Worm (Caenorhabditis elegans) whole organism, young adult: ENCODE data around the gene C34D4.4.

Experiments used
- C06A6.2 ChIP-seq: fragments of 200-800 bp; sonication (Bioruptor generic); conservative IDR thresholded peaks from 2 replicates; pipeline ENCODE4 v1.3.6; 2022; ENCODE audit warnings: missing genetic modification characterization, missing compliant biosample characterization
- ama-1 ChIP-seq, 3 experiments: fragments of 150-350 bp in 1 of 3; sonication (generic microtip) in 2 of 3; optimal IDR thresholded peaks; 2 replicates each; lab custom pipeline; 2014 to 2018; ENCODE audit warnings: missing biosample characterization in 2 of 3, missing genetic modification characterization in 2 of 3, missing genetic modification reagents in 2 of 3

ce11 chrIV:7167983-7168760, 19.0 kb downstream of the C34D4.4 start, which contains the start of gene skr-16:
- TF ChIP-seq ama-1 (optimal IDR thresholded peaks at IDR 0.05; lab: Kevin White, UChicago) (no peak), ama-1 (GFP tag; optimal IDR thresholded peaks at IDR 0.05; lab: Kevin White, UChicago) (no peak), C06A6.2 (GFP tag; lab: Robert Waterston, UW) (no peak)
